Worm (Caenorhabditis elegans) whole organism, midembryonic: ENCODE data around the gene nhr-161.

Source experiments
- T22C8.4 ChIP-seq: fragments of 200-800 bp; sonication (Bioruptor generic); IDR thresholded peaks from 2 replicates; pipeline ENCODE4 v1.3.6; 2022; ENCODE audit warnings: missing genetic modification characterization, missing compliant biosample characterization
- cog-1 ChIP-seq: sonication (generic microtip); optimal IDR thresholded peaks from 2 replicates; lab custom pipeline; 2016; ENCODE audit warnings: missing genetic modification characterization, missing compliant biosample characterization
- flt-1 ChIP-seq: fragments of 200-800 bp; sonication (Bioruptor generic); IDR thresholded peaks from 2 replicates; pipeline ENCODE4 v1.3.6; 2022; ENCODE audit warnings: missing genetic modification characterization, missing compliant biosample characterization
- klf-2 ChIP-seq: fragments of 200-800 bp; sonication (Bioruptor generic); conservative IDR thresholded peaks from 2 replicates; pipeline ENCODE4 v1.3.6; 2022; ENCODE audit warnings: missing genetic modification reagents, missing genetic modification characterization, missing compliant biosample characterization
- ref-1 ChIP-seq: fragments of 200-800 bp; sonication (Bioruptor generic); conservative IDR thresholded peaks from 2 replicates; pipeline ENCODE4 v1.3.6; 2022; ENCODE audit warnings: missing genetic modification reagents, missing genetic modification characterization, missing compliant biosample characterization
- tab-1 ChIP-seq: fragments of 200-800 bp; sonication (Bioruptor generic); IDR thresholded peaks from 2 replicates; pipeline ENCODE4 v1.3.6; 2022; ENCODE audit warnings: missing genetic modification characterization, missing compliant biosample characterization
- ztf-29 ChIP-seq: fragments of 200-800 bp; sonication (Bioruptor generic); IDR thresholded peaks from 2 replicates; pipeline ENCODE4 v1.3.6; 2022; ENCODE audit warnings: missing genetic modification reagents, missing genetic modification characterization, missing compliant biosample characterization

DNA sequence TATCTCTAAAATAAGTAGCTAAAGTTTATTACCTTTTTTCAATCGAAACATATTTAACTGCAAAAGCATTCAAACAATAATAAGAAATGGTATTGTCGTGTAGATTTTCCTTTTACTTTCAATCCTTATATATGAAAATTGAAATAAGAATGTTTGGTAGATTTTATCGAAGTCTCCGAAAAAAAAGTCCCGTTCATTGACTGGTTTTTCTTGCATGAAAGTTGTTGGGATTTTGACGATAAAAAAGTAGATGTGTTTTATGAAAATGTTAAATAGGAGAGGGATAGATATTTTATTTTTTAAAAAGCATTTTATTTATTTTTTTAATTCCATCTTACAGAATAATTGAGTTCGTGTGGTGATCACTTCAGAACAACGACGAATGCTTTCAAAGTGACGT is 33.2 kb upstream of the nhr-161 start, which contains the start of gene C33G8.13:
- TF ChIP-seq T22C8.4 (GFP tag; lab: Robert Waterston, UW) (no peak), tab-1 (GFP tag; lab: Robert Waterston, UW) (no peak), cog-1 (tag; lab: Kevin White, UChicago) (no peak), flt-1 (GFP tag; lab: Robert Waterston, UW) (no peak), ztf-29 (GFP tag; lab: Robert Waterston, UW) (no peak), ref-1 (GFP tag; lab: Robert Waterston, UW) (no peak), klf-2 (GFP tag; lab: Robert Waterston, UW) (no peak)
